Fruit fly (Drosophila melanogaster) whole organism, embryonic: ENCODE measurements around the gene Dyrk2.

Source experiments
- C15 ChIP-seq: fragments of 200-800 bp; sonication (Bioruptor generic); IDR thresholded peaks from 3 replicates; pipeline ENCODE4 v1.3.6; 2022; ENCODE audit warnings: missing biosample characterization, missing genetic modification characterization
- CG10959 ChIP-seq: fragments of 200-800 bp; sonication (Bioruptor generic); IDR thresholded peaks from 2 replicates; pipeline ENCODE4 v1.3.6; 2022; ENCODE audit warnings: missing biosample characterization, missing genetic modification characterization
- CG12391 ChIP-seq: fragments of 200-800 bp; sonication (Bioruptor generic); optimal IDR thresholded peaks from 3 replicates; lab custom pipeline; 2018; ENCODE audit warnings: missing biosample characterization, mild to moderate bottlenecking, missing genetic modification characterization, moderate library complexity
- CG15269 ChIP-seq: fragments of 200-800 bp; sonication (Bioruptor generic); optimal IDR thresholded peaks from 2 replicates; lab custom pipeline; 2018; ENCODE audit warnings: missing biosample characterization, mild to moderate bottlenecking, missing genetic modification characterization, moderate library complexity
- CG15696 ChIP-seq: fragments of 200-800 bp; sonication (Bioruptor generic); optimal IDR thresholded peaks from 2 replicates; lab custom pipeline; 2019; ENCODE audit warnings: missing biosample characterization, mild to moderate bottlenecking, missing genetic modification characterization, moderate library complexity
- CG17359 ChIP-seq: fragments of 200-800 bp; sonication (Bioruptor generic); optimal IDR thresholded peaks from 3 replicates; lab custom pipeline; 2018; ENCODE audit warnings: missing biosample characterization, mild to moderate bottlenecking, missing genetic modification characterization, moderate library complexity
- CG18764 ChIP-seq: fragments of 200-800 bp; sonication (Bioruptor generic); optimal IDR thresholded peaks from 3 replicates; lab custom pipeline; 2016; ENCODE audit warnings: missing biosample characterization, missing genetic modification characterization
- CG30403 ChIP-seq: fragments of 200-800 bp; sonication (Bioruptor generic); optimal IDR thresholded peaks from 3 replicates; lab custom pipeline; 2016; ENCODE audit warnings: missing biosample characterization, missing genetic modification characterization
- CG33557 ChIP-seq: fragments of 200-800 bp; sonication (Bioruptor generic); optimal IDR thresholded peaks from 2 replicates; lab custom pipeline; 2019; ENCODE audit warnings: missing biosample characterization, mild to moderate bottlenecking, missing genetic modification characterization, moderate library complexity
- CG6791 ChIP-seq: fragments of 200-800 bp; sonication (Bioruptor generic); IDR thresholded peaks from 3 replicates; pipeline ENCODE4 v1.3.6; 2022; ENCODE audit warnings: missing biosample characterization, missing genetic modification characterization; ENCODE audit not compliant: partially characterized antibody
- CG7839 ChIP-seq: fragments of 200-800 bp; sonication (Bioruptor generic); optimal IDR thresholded peaks from 3 replicates; lab custom pipeline; 2018; ENCODE audit warnings: missing biosample characterization, mild to moderate bottlenecking, missing genetic modification characterization, moderate library complexity
- CG8924 ChIP-seq: fragments of 200-800 bp; optimal IDR thresholded peaks from 3 replicates; lab custom pipeline; 2019; ENCODE audit warnings: missing biosample characterization, mild to moderate bottlenecking, missing genetic modification characterization, moderate library complexity
- CG9797 ChIP-seq: fragments of 200-800 bp; sonication (Bioruptor generic); optimal IDR thresholded peaks from 3 replicates; lab custom pipeline; 2018; ENCODE audit warnings: missing biosample characterization, mild to moderate bottlenecking, missing genetic modification characterization
- D19B ChIP-seq: fragments of 200-800 bp; sonication (Bioruptor generic); optimal IDR thresholded peaks from 2 replicates; lab custom pipeline; 2017; ENCODE audit warnings: missing biosample characterization, mild to moderate bottlenecking, missing genetic modification characterization
- Eip74EF ChIP-seq, 2 experiments: fragments of 200-800 bp in 1 of 2; fragments of >200 bp in 1 of 2; sonication (Bioruptor generic) in 1 of 2; optimal IDR thresholded peaks; 2 replicates each; lab custom pipeline; 2017 to 2019; ENCODE audit warnings: missing biosample characterization in 2 of 2, missing genetic modification characterization in 2 of 2, mild to moderate bottlenecking in 1 of 2, moderate library complexity in 1 of 2
- Gsc ChIP-seq: fragments of 200-800 bp; sonication (Bioruptor generic); IDR thresholded peaks from 2 replicates; pipeline ENCODE4 v1.3.6; 2022; ENCODE audit warnings: missing biosample characterization, missing genetic modification characterization
- Hr51 ChIP-seq, 2 experiments: fragments of 200-800 bp; sonication (Bioruptor generic); optimal IDR thresholded peaks; 2 replicates in 1 of 2; 3 replicates in 1 of 2; lab custom pipeline; 2016 to 2018; ENCODE audit warnings: missing biosample characterization in 2 of 2, missing genetic modification characterization in 2 of 2, mild to moderate bottlenecking in 1 of 2, moderate library complexity in 1 of 2
- Hr78 ChIP-seq, 2 experiments: fragments of 200-800 bp in 1 of 2; fragments of >200 bp in 1 of 2; sonication (Bioruptor generic) in 1 of 2; optimal IDR thresholded peaks; 2 replicates each; lab custom pipeline; 2017 to 2019; ENCODE audit warnings: missing biosample characterization in 2 of 2, missing genetic modification characterization in 2 of 2, mild to moderate bottlenecking in 1 of 2, moderate library complexity in 1 of 2
- Med ChIP-seq: fragments of 200-800 bp; sonication (Bioruptor generic); peaks from one replicate; lab custom pipeline; 2016; ENCODE audit warnings: missing biosample characterization, missing genetic modification characterization, mild to moderate bottlenecking, inconsistent platforms, moderate library complexity
- Oli ChIP-seq: fragments of 200-800 bp; sonication (Bioruptor generic); optimal IDR thresholded peaks from 2 replicates; lab custom pipeline; 2018; ENCODE audit warnings: missing biosample characterization, mild to moderate bottlenecking, missing genetic modification characterization, moderate library complexity
- PHDP ChIP-seq: fragments of 200-800 bp; sonication (Bioruptor generic); optimal IDR thresholded peaks from 3 replicates; lab custom pipeline; 2018; ENCODE audit warnings: missing biosample characterization, mild to moderate bottlenecking, missing genetic modification characterization, moderate library complexity
- Side ChIP-seq: fragments of 200-800 bp; sonication (Bioruptor generic); optimal IDR thresholded peaks from 2 replicates; lab custom pipeline; 2016; ENCODE audit warnings: missing biosample characterization, missing genetic modification characterization
- Taf1 ChIP-seq: fragments of 200-800 bp; sonication (Bioruptor generic); IDR thresholded peaks from 2 replicates; pipeline ENCODE4 v1.3.6; 2022; ENCODE audit warnings: missing biosample characterization, missing genetic modification characterization
- Xbp1 ChIP-seq: fragments of 200-800 bp; sonication (Bioruptor generic); optimal IDR thresholded peaks from 3 replicates; lab custom pipeline; 2016; ENCODE audit warnings: missing biosample characterization, mild to moderate bottlenecking, missing genetic modification characterization
- Xrp1 ChIP-seq: fragments of 200-800 bp; sonication (Bioruptor generic); IDR thresholded peaks from 2 replicates; pipeline ENCODE4 v1.3.6; 2022; ENCODE audit warnings: missing biosample characterization, missing genetic modification characterization
- crp ChIP-seq, 2 experiments: fragments of 200-800 bp; sonication (Bioruptor generic); optimal IDR thresholded peaks; 2 replicates in 1 of 2; 3 replicates in 1 of 2; lab custom pipeline; 2017; ENCODE audit warnings: missing biosample characterization in 2 of 2, missing genetic modification characterization in 2 of 2, mild to moderate bottlenecking in 1 of 2, moderate library complexity in 1 of 2
- dmrt11E ChIP-seq: fragments of 200-800 bp; sonication (Bioruptor generic); optimal IDR thresholded peaks from 3 replicates; lab custom pipeline; 2018; ENCODE audit warnings: missing biosample characterization, mild to moderate bottlenecking, missing genetic modification characterization, moderate library complexity
- dpn ChIP-seq, 2 experiments: fragments of 200-800 bp; sonication (Bioruptor generic); optimal IDR thresholded peaks; 3 replicates each; lab custom pipeline; 2016; ENCODE audit warnings: missing biosample characterization in 2 of 2, missing genetic modification characterization in 2 of 2
- dysf ChIP-seq: fragments of 200-800 bp; sonication (Bioruptor generic); IDR thresholded peaks from 3 replicates; pipeline ENCODE4 v1.3.6; 2022; ENCODE audit warnings: missing biosample characterization, missing genetic modification characterization
- esg ChIP-seq: fragments of 200-800 bp; sonication (Bioruptor generic); conservative IDR thresholded peaks from 2 replicates; pipeline ENCODE4 v1.3.6; 2022; ENCODE audit warnings: missing biosample characterization, missing genetic modification characterization
- eve ChIP-seq, 2 experiments: fragments of >200 bp; optimal IDR thresholded peaks; 2 replicates each; lab custom pipeline; 2017; ENCODE audit warnings: missing biosample characterization in 2 of 2, missing genetic modification characterization in 2 of 2
- fd64A ChIP-seq: fragments of 200-800 bp; sonication (Bioruptor generic); optimal IDR thresholded peaks from 3 replicates; lab custom pipeline; 2018; ENCODE audit warnings: missing biosample characterization, mild to moderate bottlenecking, missing genetic modification characterization
- lmd ChIP-seq: fragments of 200-800 bp; sonication (Bioruptor generic); IDR thresholded peaks from 2 replicates; pipeline ENCODE4 v1.3.6; 2022; ENCODE audit warnings: missing biosample characterization, missing genetic modification characterization
- lov ChIP-seq, 2 experiments: fragments of 200-800 bp in 1 of 2; fragments of >200 bp in 1 of 2; sonication (Bioruptor generic) in 1 of 2; IDR thresholded peaks in 1 of 2; optimal IDR thresholded peaks in 1 of 2; 2 replicates in 1 of 2; 3 replicates in 1 of 2; pipeline versions ENCODE4 v1.3.6 to Lab custom; 2017 to 2022; ENCODE audit warnings: missing biosample characterization in 1 of 2, missing genetic modification characterization in 1 of 2
- maf-S ChIP-seq: fragments of 200-800 bp; sonication (Bioruptor generic); optimal IDR thresholded peaks from 2 replicates; lab custom pipeline; 2016; ENCODE audit warnings: missing biosample characterization, missing genetic modification characterization
- nmo ChIP-seq: fragments of 200-800 bp; sonication (Bioruptor generic); optimal IDR thresholded peaks from 2 replicates; lab custom pipeline; 2018; ENCODE audit warnings: missing biosample characterization, mild to moderate bottlenecking, missing genetic modification characterization, moderate library complexity
- org-1 ChIP-seq: fragments of 200-800 bp; sonication (Bioruptor generic); optimal IDR thresholded peaks from 2 replicates; lab custom pipeline; 2017; ENCODE audit warnings: missing biosample characterization, missing genetic modification characterization
- phol ChIP-seq: fragments of 200-800 bp; sonication (Bioruptor generic); optimal IDR thresholded peaks from 3 replicates; lab custom pipeline; 2018; ENCODE audit warnings: missing biosample characterization, mild to moderate bottlenecking, missing genetic modification characterization, moderate library complexity
- prd ChIP-seq, 3 experiments: fragments of >200 bp in 2 of 3; fragments of 200-800 bp in 1 of 3; sonication (Bioruptor generic) in 1 of 3; optimal IDR thresholded peaks in 2 of 3; IDR thresholded peaks in 1 of 3; 2 replicates in 2 of 3; 3 replicates in 1 of 3; pipeline versions ENCODE4 v1.3.6 to Lab custom; 2017 to 2022; ENCODE audit warnings: missing biosample characterization in 1 of 3, missing genetic modification characterization in 1 of 3
- scrt ChIP-seq: fragments of 200-800 bp; sonication (Bioruptor generic); optimal IDR thresholded peaks from 2 replicates; lab custom pipeline; 2018; ENCODE audit warnings: missing biosample characterization, mild to moderate bottlenecking, missing genetic modification characterization, moderate library complexity
- sima ChIP-seq: fragments of 200-800 bp; sonication (Bioruptor generic); optimal IDR thresholded peaks from 2 replicates; lab custom pipeline; 2016; ENCODE audit warnings: missing biosample characterization, missing genetic modification characterization
- slp2 ChIP-seq: fragments of 200-800 bp; sonication (Bioruptor generic); optimal IDR thresholded peaks from 2 replicates; lab custom pipeline; 2016; ENCODE audit warnings: missing biosample characterization, missing genetic modification characterization
- sob ChIP-seq: fragments of 200-800 bp; sonication (Bioruptor generic); IDR thresholded peaks from 2 replicates; pipeline ENCODE4 v1.3.6; 2022; ENCODE audit warnings: missing biosample characterization, missing genetic modification characterization
- tap ChIP-seq: fragments of 200-800 bp; optimal IDR thresholded peaks from 3 replicates; lab custom pipeline; 2019; ENCODE audit warnings: missing biosample characterization, mild to moderate bottlenecking, missing genetic modification characterization, moderate library complexity
- vnd ChIP-seq: fragments of 200-800 bp; sonication (Bioruptor generic); IDR thresholded peaks from 3 replicates; pipeline ENCODE4 v1.3.6; 2022; ENCODE audit warnings: missing biosample characterization, missing genetic modification characterization; ENCODE audit not compliant: partially characterized antibody
- vvl ChIP-seq: fragments of 200-800 bp; sonication (Bioruptor generic); IDR thresholded peaks from 2 replicates; pipeline ENCODE4 v1.3.6; 2022; ENCODE audit warnings: missing biosample characterization, missing genetic modification characterization
- wek ChIP-seq: fragments of 200-800 bp; sonication (Bioruptor generic); optimal IDR thresholded peaks from 3 replicates; lab custom pipeline; 2018; ENCODE audit warnings: missing biosample characterization, mild to moderate bottlenecking, missing genetic modification characterization, moderate library complexity

The Dyrk2 gene

dm6 chr2L:14236132-14236531, 2.2 kb upstream of the Dyrk2 start (continued):
- TF ChIP-seq wek (GFP tag; lab: Kevin White, UChicago) (no peak), CG15269 (tag; lab: Kevin White, UChicago) (no peak), slp2 (GFP tag; lab: Kevin White, UChicago) (no peak), C15 (no peak), Xbp1 (GFP tag; lab: Kevin White, UChicago) (no peak), vnd (GFP tag; lab: Robert Waterston, UW) (no peak), org-1 (GFP tag; lab: Kevin White, UChicago) (no peak), scrt (no peak), sob (GFP tag; lab: Robert Waterston, UW) (no peak), PHDP (tag; lab: Kevin White, UChicago) (no peak), lmd (GFP tag; lab: Robert Waterston, UW) (no peak), Xrp1 (GFP tag; lab: Robert Waterston, UW) (no peak), dysf (GFP tag; lab: Robert Waterston, UW) (no peak), prd (optimal IDR thresholded peaks at IDR 0.05; lab: Kevin White, UChicago) (no peak), prd (GFP tag; IDR thresholded peaks at IDR 0.05; lab: Robert Waterston, UW) (peak; percentile 30; the same call in 1 of the 3 replicates), CG10959 (GFP tag; lab: Robert Waterston, UW) (no peak), lov (optimal IDR thresholded peaks at IDR 0.05; lab: Kevin White, UChicago) (no peak), lov (GFP tag; IDR thresholded peaks at IDR 0.05; lab: Robert Waterston, UW) (no peak), CG6791 (GFP tag; lab: Robert Waterston, UW) (no peak), CG30403 (GFP tag; lab: Kevin White, UChicago) (peak; percentile 22), crp (GFP tag; optimal IDR thresholded peaks at IDR 0.05; lab: Kevin White, UChicago) (no peak), Hr78 (GFP tag; optimal IDR thresholded peaks at IDR 0.05; lab: Kevin White, UChicago) (no peak), Side (GFP tag; lab: Kevin White, UChicago) (no peak), CG15696 (no peak)

- TF ChIP-seq vvl (GFP tag; lab: Robert Waterston, UW): peak; percentile 30; the same call in 1 of the 2 replicates
- TF ChIP-seq maf-S (GFP tag; lab: Kevin White, UChicago): no peak
- no peak for TF ChIP-seq esg
- TF ChIP-seq dpn (GFP tag; optimal IDR thresholded peaks at IDR 0.05; lab: Kevin White, UChicago): no peak
- TF ChIP-seq CG8924 (tag; lab: Kevin White, UChicago): peak; percentile 37
- TF ChIP-seq Eip74EF (GFP tag; optimal IDR thresholded peaks at IDR 0.05; lab: Kevin White, UChicago): peak in 1 of 2 experiments; percentile 47
- TF ChIP-seq Oli (tag; lab: Kevin White, UChicago): peak; percentile 17
- TF ChIP-seq D19B (GFP tag; lab: Kevin White, UChicago): no peak
- peak; percentile 30 for TF ChIP-seq CG7839
- peak; percentile 74 for TF ChIP-seq dmrt11E (tag; lab: Kevin White, UChicago)
- TF ChIP-seq Hr51 (GFP tag; optimal IDR thresholded peaks at IDR 0.05; lab: Kevin White, UChicago): no peak
- TF ChIP-seq eve (GFP tag; optimal IDR thresholded peaks at IDR 0.05; lab: Kevin White, UChicago): peak in 1 of 2 experiments; percentile 27
- peak; percentile 7 for TF ChIP-seq fd64A
- TF ChIP-seq Taf1 (GFP tag; lab: Robert Waterston, UW): no peak
- peak; percentile 45 for TF ChIP-seq CG17359
- peak; percentile 15 for TF ChIP-seq CG33557 (GFP tag; lab: Kevin White, UChicago)
- TF ChIP-seq sima (GFP tag; lab: Kevin White, UChicago): no peak
- TF ChIP-seq tap: peak; percentile 5
- peak; percentile 41 for TF ChIP-seq Med
- peak; percentile 7 for TF ChIP-seq CG18764
- peak; percentile 49 for TF ChIP-seq nmo (GFP tag; lab: Kevin White, UChicago)
- TF ChIP-seq phol (tag; lab: Kevin White, UChicago): peak; percentile 42
- no peak for TF ChIP-seq CG9797 (GFP tag; lab: Kevin White, UChicago)
- no peak for TF ChIP-seq Gsc
- TF ChIP-seq CG12391: peak; percentile 51
These were observed 842 bp upstream of the Dyrk2 start for dm6 chr2L:14234627-14235308.
